Fruit fly (Drosophila melanogaster) whole organism, embryonic: ENCODE data around the gene BuGZ.

Experiments used
- ATbp ChIP-seq: fragments of 200-800 bp; sonication (Bioruptor generic); optimal IDR thresholded peaks from 2 replicates; lab custom pipeline; 2017; ENCODE audit warnings: missing biosample characterization, mild to moderate bottlenecking, missing genetic modification characterization, missing genetic modification reagents
- CG10654 ChIP-seq: fragments of 200-800 bp; sonication (Bioruptor generic); optimal IDR thresholded peaks from 2 replicates; lab custom pipeline; 2016; ENCODE audit warnings: missing biosample characterization, missing genetic modification characterization
- CG10979 ChIP-seq: fragments of 200-800 bp; sonication (Bioruptor generic); optimal IDR thresholded peaks from 2 replicates; lab custom pipeline; 2018; ENCODE audit warnings: missing biosample characterization, mild to moderate bottlenecking, missing genetic modification characterization, moderate library complexity
- CG11560 ChIP-seq: fragments of 200-800 bp; sonication (Bioruptor generic); IDR thresholded peaks from 3 replicates; pipeline ENCODE4 v1.3.6; 2022; ENCODE audit warnings: missing biosample characterization, missing genetic modification characterization
- CG12942 ChIP-seq: fragments of 200-800 bp; sonication (Bioruptor generic); optimal IDR thresholded peaks from 3 replicates; lab custom pipeline; 2016; ENCODE audit warnings: missing biosample characterization, missing genetic modification characterization
- CG13775 ChIP-seq: fragments of 200-800 bp; sonication (Bioruptor generic); optimal IDR thresholded peaks from 3 replicates; lab custom pipeline; 2017; ENCODE audit warnings: missing biosample characterization, mild to moderate bottlenecking, missing genetic modification characterization
- CG1529 ChIP-seq: fragments of 200-800 bp; sonication (Bioruptor generic); optimal IDR thresholded peaks from 3 replicates; lab custom pipeline; 2018; ENCODE audit warnings: missing biosample characterization, missing genetic modification characterization
- CG15601 ChIP-seq: fragments of 200-800 bp; sonication (Bioruptor generic); optimal IDR thresholded peaks from 3 replicates; lab custom pipeline; 2019; ENCODE audit warnings: missing biosample characterization, mild to moderate bottlenecking, missing genetic modification characterization, moderate library complexity
- CG1647 ChIP-seq: fragments of 200-800 bp; sonication (Bioruptor generic); optimal IDR thresholded peaks from 3 replicates; lab custom pipeline; 2016; ENCODE audit warnings: missing biosample characterization, missing genetic modification characterization
- CG17568 ChIP-seq: fragments of 200-800 bp; sonication (Bioruptor generic); optimal IDR thresholded peaks from 2 replicates; lab custom pipeline; 2018; ENCODE audit warnings: missing biosample characterization, mild to moderate bottlenecking, missing genetic modification characterization, moderate library complexity
- CG18619 ChIP-seq: fragments of 200-800 bp; sonication (Bioruptor generic); optimal IDR thresholded peaks from 3 replicates; lab custom pipeline; 2017; ENCODE audit warnings: missing biosample characterization, mild to moderate bottlenecking, missing genetic modification characterization
- CG31365 ChIP-seq: fragments of 200-800 bp; sonication (Bioruptor generic); optimal IDR thresholded peaks from 2 replicates; lab custom pipeline; 2018; ENCODE audit warnings: missing biosample characterization, mild to moderate bottlenecking, missing genetic modification characterization
- CG32532 ChIP-seq: fragments of 200-800 bp; sonication (Bioruptor generic); IDR thresholded peaks from 2 replicates; pipeline ENCODE4 v1.3.6; 2022; ENCODE audit warnings: missing biosample characterization, missing genetic modification characterization
- CG32767 ChIP-seq: fragments of 200-800 bp; sonication (Bioruptor generic); IDR thresholded peaks from 2 replicates; pipeline ENCODE4 v1.3.6; 2022; ENCODE audit warnings: missing biosample characterization, missing genetic modification characterization
- CG3407 ChIP-seq: fragments of 200-800 bp; sonication (Bioruptor generic); optimal IDR thresholded peaks from 2 replicates; lab custom pipeline; 2018; ENCODE audit warnings: missing biosample characterization, mild to moderate bottlenecking, missing genetic modification characterization
- CG3995 ChIP-seq: fragments of 200-800 bp; sonication (Bioruptor generic); optimal IDR thresholded peaks from 3 replicates; lab custom pipeline; 2016; ENCODE audit warnings: missing biosample characterization, missing genetic modification characterization
- CG4360 ChIP-seq: fragments of 200-800 bp; sonication (Bioruptor generic); IDR thresholded peaks from 2 replicates; pipeline ENCODE4 v1.3.6; 2022; ENCODE audit warnings: missing biosample characterization, missing genetic modification characterization
- CG5953 ChIP-seq: fragments of 200-800 bp; sonication (Bioruptor generic); IDR thresholded peaks from 2 replicates; pipeline ENCODE4 v1.3.6; 2022; ENCODE audit warnings: missing biosample characterization, missing genetic modification characterization
- CG8478 ChIP-seq: fragments of >200 bp; optimal IDR thresholded peaks from 2 replicates; lab custom pipeline; 2018
- CG9932 ChIP-seq: fragments of 200-800 bp; sonication (Bioruptor generic); IDR thresholded peaks from 2 replicates; pipeline ENCODE4 v1.3.6; 2022; ENCODE audit warnings: missing biosample characterization, missing genetic modification characterization
- CoRest ChIP-seq: fragments of 200-800 bp; sonication (Bioruptor generic); optimal IDR thresholded peaks from 3 replicates; lab custom pipeline; 2018; ENCODE audit warnings: missing biosample characterization, mild to moderate bottlenecking, missing genetic modification characterization, moderate library complexity
- CrebB ChIP-seq: fragments of 200-800 bp; sonication (Bioruptor generic); optimal IDR thresholded peaks from 3 replicates; lab custom pipeline; 2018; ENCODE audit warnings: missing biosample characterization, mild to moderate bottlenecking, missing genetic modification characterization
- E2f1 ChIP-seq: fragments of 200-800 bp; sonication (Bioruptor generic); IDR thresholded peaks from 2 replicates; pipeline ENCODE4 v1.3.6; 2022; ENCODE audit warnings: missing biosample characterization, missing genetic modification characterization
- E2f2 ChIP-seq: fragments of 200-800 bp; sonication (Bioruptor generic); IDR thresholded peaks from 2 replicates; pipeline ENCODE4 v1.3.6; 2022; ENCODE audit warnings: missing biosample characterization, missing genetic modification characterization
- HmgZ ChIP-seq: fragments of 200-800 bp; sonication (Bioruptor generic); optimal IDR thresholded peaks from 2 replicates; lab custom pipeline; 2018; ENCODE audit warnings: missing biosample characterization, mild to moderate bottlenecking, missing genetic modification characterization
- Hmx ChIP-seq: fragments of 200-800 bp; sonication (Bioruptor generic); optimal IDR thresholded peaks from 2 replicates; lab custom pipeline; 2016; ENCODE audit warnings: missing biosample characterization, missing genetic modification characterization
- Hr78 ChIP-seq, 2 experiments: fragments of 200-800 bp in 1 of 2; fragments of >200 bp in 1 of 2; sonication (Bioruptor generic) in 1 of 2; optimal IDR thresholded peaks; 2 replicates each; lab custom pipeline; 2017 to 2019; ENCODE audit warnings: missing biosample characterization in 2 of 2, missing genetic modification characterization in 2 of 2, mild to moderate bottlenecking in 1 of 2, moderate library complexity in 1 of 2
- Hsf ChIP-seq: fragments of 200-800 bp; sonication (Bioruptor generic); optimal IDR thresholded peaks from 3 replicates; lab custom pipeline; 2016; ENCODE audit warnings: missing biosample characterization, missing genetic modification characterization
- Lim3 ChIP-seq: fragments of 200-800 bp; sonication (Bioruptor generic); IDR thresholded peaks from 2 replicates; pipeline ENCODE4 v1.3.6; 2022; ENCODE audit warnings: missing biosample characterization, missing genetic modification characterization
- Max ChIP-seq: fragments of 200-800 bp; sonication (Bioruptor generic); optimal IDR thresholded peaks from 2 replicates; lab custom pipeline; 2016; ENCODE audit warnings: missing biosample characterization, mild to moderate bottlenecking, missing genetic modification characterization
- NK7.1 ChIP-seq: fragments of 200-800 bp; sonication (Bioruptor generic); optimal IDR thresholded peaks from 3 replicates; lab custom pipeline; 2016; ENCODE audit warnings: missing biosample characterization, missing genetic modification characterization
- Nf-YA ChIP-seq: fragments of 200-800 bp; sonication (Bioruptor generic); IDR thresholded peaks from 2 replicates; pipeline ENCODE4 v1.3.6; 2022; ENCODE audit warnings: missing biosample characterization, missing genetic modification characterization
- Oaz ChIP-seq: fragments of 200-800 bp; sonication (Bioruptor generic); IDR thresholded peaks from 2 replicates; pipeline ENCODE4 v1.3.6; 2022; ENCODE audit warnings: missing biosample characterization, missing genetic modification characterization
- Oli ChIP-seq: fragments of 200-800 bp; sonication (Bioruptor generic); optimal IDR thresholded peaks from 2 replicates; lab custom pipeline; 2018; ENCODE audit warnings: missing biosample characterization, mild to moderate bottlenecking, missing genetic modification characterization, moderate library complexity
- PHDP ChIP-seq: fragments of 200-800 bp; sonication (Bioruptor generic); optimal IDR thresholded peaks from 3 replicates; lab custom pipeline; 2018; ENCODE audit warnings: missing biosample characterization, mild to moderate bottlenecking, missing genetic modification characterization, moderate library complexity
- Sox102F ChIP-seq: fragments of 200-800 bp; sonication (Bioruptor generic); optimal IDR thresholded peaks from 2 replicates; lab custom pipeline; 2018; ENCODE audit warnings: missing biosample characterization, mild to moderate bottlenecking, missing genetic modification characterization, moderate library complexity
- Ssrp ChIP-seq: fragments of 200-800 bp; sonication (Bioruptor generic); optimal IDR thresholded peaks from 2 replicates; lab custom pipeline; 2018; ENCODE audit warnings: missing biosample characterization, mild to moderate bottlenecking, missing genetic modification characterization, moderate library complexity
- al ChIP-seq: fragments of 200-800 bp; sonication (Bioruptor generic); IDR thresholded peaks from 2 replicates; pipeline ENCODE4 v1.3.6; 2022; ENCODE audit warnings: missing biosample characterization, missing genetic modification characterization
- ap ChIP-seq: fragments of 200-800 bp; sonication (Bioruptor generic); IDR thresholded peaks from 2 replicates; pipeline ENCODE4 v1.3.6; 2022; ENCODE audit warnings: missing biosample characterization, missing genetic modification characterization
- az2 ChIP-seq: fragments of 200-800 bp; sonication (Bioruptor generic); optimal IDR thresholded peaks from 3 replicates; lab custom pipeline; 2016; ENCODE audit warnings: missing biosample characterization, missing genetic modification characterization
- bab2 ChIP-seq: fragments of 200-800 bp; sonication (Bioruptor generic); optimal IDR thresholded peaks from 2 replicates; lab custom pipeline; 2016; ENCODE audit warnings: missing biosample characterization, missing genetic modification characterization
- bbx ChIP-seq: fragments of 200-800 bp; sonication (Bioruptor generic); IDR thresholded peaks from 2 replicates; pipeline ENCODE4 v1.3.6; 2022; ENCODE audit warnings: missing biosample characterization, missing genetic modification characterization; ENCODE audit not compliant: partially characterized antibody
- bsh ChIP-seq, 2 experiments: fragments of 200-800 bp; sonication (Bioruptor generic); optimal IDR thresholded peaks; 2 replicates each; lab custom pipeline; 2017 to 2018; ENCODE audit warnings: mild to moderate bottlenecking in 2 of 2, missing biosample characterization in 2 of 2, missing genetic modification characterization in 2 of 2, moderate library complexity in 1 of 2
- jing ChIP-seq: fragments of 200-800 bp; sonication (Bioruptor generic); optimal IDR thresholded peaks from 2 replicates; lab custom pipeline; 2018; ENCODE audit warnings: missing biosample characterization, mild to moderate bottlenecking, missing genetic modification characterization
- kni ChIP-seq: fragments of 200-800 bp; sonication (Bioruptor generic); optimal IDR thresholded peaks from 3 replicates; lab custom pipeline; 2017; ENCODE audit warnings: mild to moderate bottlenecking, missing biosample characterization, missing genetic modification reagents, missing genetic modification characterization
- lab ChIP-seq: fragments of 200-800 bp; sonication (Bioruptor generic); optimal IDR thresholded peaks from 3 replicates; lab custom pipeline; 2017; ENCODE audit warnings: missing biosample characterization, missing genetic modification characterization, mild to moderate bottlenecking, moderate library complexity, missing genetic modification reagents
- salm ChIP-seq: fragments of 200-800 bp; sonication (Bioruptor generic); optimal IDR thresholded peaks from 2 replicates; lab custom pipeline; 2018; ENCODE audit warnings: missing biosample characterization, mild to moderate bottlenecking, missing genetic modification characterization
- sisA ChIP-seq: fragments of 200-800 bp; sonication (Bioruptor generic); IDR thresholded peaks from 2 replicates; pipeline ENCODE4 v1.3.6; 2022; ENCODE audit warnings: missing biosample characterization, missing genetic modification characterization
- slou ChIP-seq: fragments of 200-800 bp; sonication (Bioruptor generic); optimal IDR thresholded peaks from 3 replicates; lab custom pipeline; 2016; ENCODE audit warnings: missing biosample characterization, missing genetic modification characterization
- ssp ChIP-seq: fragments of 200-800 bp; sonication (Bioruptor generic); IDR thresholded peaks from 2 replicates; pipeline ENCODE4 v1.3.6; 2022; ENCODE audit warnings: missing biosample characterization, missing genetic modification characterization
- trh ChIP-seq: fragments of 200-800 bp; sonication (Bioruptor generic); optimal IDR thresholded peaks from 2 replicates; lab custom pipeline; 2016; ENCODE audit warnings: missing biosample characterization, missing genetic modification characterization

Gene BuGZ

dm6 chr2L:16709693-16710092 lies 33.5 kb upstream of the BuGZ start (continued):
- TF ChIP-seq jing (peak; percentile 54), ap (GFP tag; lab: Robert Waterston, UW) (peak; percentile 63), Hmx (GFP tag; lab: Kevin White, UChicago) (no peak), bab2 (GFP tag; lab: Kevin White, UChicago) (peak; percentile 41), al (peak; percentile 48; the same call in 1 of the 2 replicates), CG15601 (peak; percentile 39), CG11560 (tag; lab: Robert Waterston, UW) (peak; percentile 46; the same call in 1 of the 3 replicates), Nf-YA (GFP tag; lab: Robert Waterston, UW) (peak; percentile 61; the same call in 1 of the 2 replicates), HmgZ (tag; lab: Kevin White, UChicago) (peak; percentile 24), CG10979 (tag; lab: Kevin White, UChicago) (peak; percentile 50), CG32767 (peak; percentile 81), CG18619 (peak; percentile 49), CG13775 (GFP tag; lab: Kevin White, UChicago) (peak; percentile 49), CG5953 (GFP tag; lab: Robert Waterston, UW) (peak; percentile 80), CG31365 (tag; lab: Kevin White, UChicago) (no peak), CG9932 (GFP tag; lab: Robert Waterston, UW) (peak; percentile 74), Hr78 (GFP tag; optimal IDR thresholded peaks at IDR 0.05; lab: Kevin White, UChicago) (peak in 1 of 2 experiments; percentile 16), bbx (GFP tag; lab: Robert Waterston, UW) (no peak), CG10654 (GFP tag; lab: Kevin White, UChicago) (no peak), CrebB (tag; lab: Kevin White, UChicago) (peak; percentile 0), ATbp (GFP tag; lab: Kevin White, UChicago) (peak; percentile 60), CG32532 (GFP tag; lab: Robert Waterston, UW) (no peak), CoRest (tag; lab: Kevin White, UChicago) (peak; percentile 73), kni (GFP tag; lab: Kevin White, UChicago) (no peak), Oaz (peak; percentile 66), bsh (GFP tag; optimal IDR thresholded peaks at IDR 0.05; lab: Kevin White, UChicago) (peak in 1 of 2 experiments; percentile 88), sisA (GFP tag; lab: Robert Waterston, UW) (peak; percentile 84), trh (peak; percentile 9), Ssrp (tag; lab: Kevin White, UChicago) (peak; percentile 72), CG8478 (lab: Kevin White, UChicago) (no peak), ssp (GFP tag; lab: Robert Waterston, UW) (peak; percentile 56), salm (tag; lab: Kevin White, UChicago) (peak; percentile 32), lab (no peak), CG1647 (GFP tag; lab: Kevin White, UChicago) (peak; percentile 1), NK7.1 (GFP tag; lab: Kevin White, UChicago) (no peak), CG12942 (peak; percentile 44), slou (GFP tag; lab: Kevin White, UChicago) (no peak), CG17568 (GFP tag; lab: Kevin White, UChicago) (peak; percentile 62), CG3407 (GFP tag; lab: Kevin White, UChicago) (peak; percentile 68), CG4360 (GFP tag; lab: Robert Waterston, UW) (no peak), Oli (tag; lab: Kevin White, UChicago) (peak; percentile 79), CG1529 (GFP tag; lab: Kevin White, UChicago) (peak; percentile 49), Sox102F (GFP tag; lab: Kevin White, UChicago) (peak; percentile 82), az2 (GFP tag; lab: Kevin White, UChicago) (peak; percentile 66), E2f1 (no peak), Hsf (peak; percentile 48), Max (peak; percentile 20), PHDP (tag; lab: Kevin White, UChicago) (peak; percentile 81), Lim3 (GFP tag; lab: Robert Waterston, UW) (peak; percentile 30; the same call in 1 of the 2 replicates), E2f2 (GFP tag; lab: Robert Waterston, UW) (peak; percentile 58; the same call in 1 of the 2 replicates), CG3995 (no peak)
